Fruit fly (Drosophila melanogaster) whole organism, wandering third instar larva: ENCODE results near the gene para.
A peak's percentile ranks its signal among the peaks of the same experiment; 100 is the strongest.

ENCODE experiments used
- Abd-B ChIP-seq: fragments of >200 bp; optimal IDR thresholded peaks from 2 replicates; lab custom pipeline; 2017; ENCODE audit warnings: missing biosample characterization, missing genetic modification characterization
- CG32264 ChIP-seq: fragments of 200-800 bp; sonication (Bioruptor generic); optimal IDR thresholded peaks from 2 replicates; lab custom pipeline; 2016; ENCODE audit warnings: missing biosample characterization, missing genetic modification characterization
- CrebA ChIP-seq: fragments of 200-800 bp; sonication (Bioruptor generic); optimal IDR thresholded peaks from 2 replicates; lab custom pipeline; 2016; ENCODE audit warnings: missing biosample characterization, mild to moderate bottlenecking, missing genetic modification characterization, borderline replicate concordance
- Dif ChIP-seq: fragments of 200-275, 200-300 bp; sonication (Bioruptor generic); optimal IDR thresholded peaks from 2 replicates; lab custom pipeline; 2018; ENCODE audit warnings: missing biosample characterization, missing genetic modification characterization; ENCODE audit not compliant: partially characterized antibody
- GATAd ChIP-seq: sonication (Bioruptor generic); optimal IDR thresholded peaks from 2 replicates; lab custom pipeline; 2016; ENCODE audit warnings: missing biosample characterization, missing genetic modification characterization
- HLH106 ChIP-seq: fragments of 200-800 bp; optimal IDR thresholded peaks from 3 replicates; lab custom pipeline; 2019; ENCODE audit warnings: missing biosample characterization, mild to moderate bottlenecking, missing genetic modification characterization, moderate library complexity
- Hnf4 ChIP-seq: fragments of 200-800 bp; sonication (Bioruptor generic); optimal IDR thresholded peaks from 2 replicates; lab custom pipeline; 2016; ENCODE audit warnings: missing biosample characterization, mild to moderate bottlenecking, missing genetic modification characterization
- Hr78 ChIP-seq: fragments of >200 bp; optimal IDR thresholded peaks from 2 replicates; lab custom pipeline; 2017; ENCODE audit warnings: missing biosample characterization, missing genetic modification characterization
- Hr83 ChIP-seq: fragments of 200-300 bp; sonication (Bioruptor generic); optimal IDR thresholded peaks from 2 replicates; lab custom pipeline; 2016; ENCODE audit warnings: missing biosample characterization, mild to moderate bottlenecking, missing genetic modification characterization, moderate library complexity; ENCODE audit not compliant: poor library complexity, severe bottlenecking
- Jra ChIP-seq: sonication (Bioruptor generic); optimal IDR thresholded peaks from 2 replicates; lab custom pipeline; 2016; ENCODE audit warnings: missing biosample characterization, missing genetic modification characterization
- Myc ChIP-seq: fragments of >200 bp; optimal IDR thresholded peaks from 2 replicates; lab custom pipeline; 2017
- Rel ChIP-seq, 2 experiments: fragments of 200-800 bp; sonication (Bioruptor generic) in 1 of 2; optimal IDR thresholded peaks; 2 replicates in 1 of 2; 3 replicates in 1 of 2; lab custom pipeline; 2016 to 2019; ENCODE audit warnings: mild to moderate bottlenecking in 2 of 2, missing biosample characterization in 2 of 2, missing genetic modification characterization in 2 of 2, moderate library complexity in 1 of 2
- Sp1 ChIP-seq: fragments of 200-800 bp; sonication (Bioruptor generic); optimal IDR thresholded peaks from 3 replicates; lab custom pipeline; 2019; ENCODE audit warnings: missing biosample characterization, mild to moderate bottlenecking, missing genetic modification characterization, moderate library complexity
- br ChIP-seq: fragments of 200-800 bp; sonication (Bioruptor generic); optimal IDR thresholded peaks from 2 replicates; lab custom pipeline; 2016; ENCODE audit warnings: missing biosample characterization, missing genetic modification characterization
- brk ChIP-seq: fragments of 200-800 bp; sonication (Bioruptor generic); optimal IDR thresholded peaks from 2 replicates; lab custom pipeline; 2016; ENCODE audit warnings: missing biosample characterization, mild to moderate bottlenecking, missing genetic modification characterization
- dl ChIP-seq, 2 experiments: fragments of 175-275, 200-275 bp in 1 of 2; fragments of 200-275 bp in 1 of 2; sonication (Bioruptor generic); optimal IDR thresholded peaks; lab custom pipeline; 2018; ENCODE audit warnings: mild to moderate bottlenecking in 2 of 2, missing biosample characterization in 2 of 2, missing genetic modification characterization in 2 of 2, moderate library complexity in 2 of 2; ENCODE audit not compliant: partially characterized antibody in 2 of 2, insufficient read depth in 1 of 2
- dsf ChIP-seq: sonication (Bioruptor generic); optimal IDR thresholded peaks from 2 replicates; lab custom pipeline; 2016; ENCODE audit warnings: missing biosample characterization, missing genetic modification characterization, borderline replicate concordance
- ey ChIP-seq: fragments of 200-800 bp; sonication (Bioruptor generic); optimal IDR thresholded peaks from 2 replicates; lab custom pipeline; 2016; ENCODE audit warnings: missing biosample characterization, missing genetic modification characterization
- foxo ChIP-seq, 2 experiments: fragments of 200-800 bp; sonication (Bioruptor generic); optimal IDR thresholded peaks; 2 replicates in 1 of 2; 3 replicates in 1 of 2; lab custom pipeline; 2016 to 2017; ENCODE audit warnings: missing biosample characterization in 2 of 2, missing genetic modification characterization in 2 of 2
- fru ChIP-seq: fragments of 200-800 bp; sonication (Bioruptor generic); optimal IDR thresholded peaks from 3 replicates; lab custom pipeline; 2016; ENCODE audit warnings: missing biosample characterization, mild to moderate bottlenecking, missing genetic modification characterization
- h ChIP-seq: fragments of 200-800 bp; sonication (Bioruptor generic); optimal IDR thresholded peaks from 3 replicates; lab custom pipeline; 2016; ENCODE audit warnings: missing biosample characterization, mild to moderate bottlenecking, missing genetic modification characterization
- jim ChIP-seq: fragments of 175-275, 200-325 bp; sonication (Bioruptor generic); optimal IDR thresholded peaks from 2 replicates; lab custom pipeline; 2016; ENCODE audit warnings: missing biosample characterization, mild to moderate bottlenecking, missing genetic modification characterization
- lola ChIP-seq: fragments of >200 bp; optimal IDR thresholded peaks from 2 replicates; lab custom pipeline; 2017; ENCODE audit warnings: missing biosample characterization, missing genetic modification characterization
- pan ChIP-seq: fragments of >200 bp; optimal IDR thresholded peaks from 2 replicates; lab custom pipeline; 2017
- psq ChIP-seq: fragments of 200-800 bp; sonication (Bioruptor generic); optimal IDR thresholded peaks from 3 replicates; lab custom pipeline; 2017; ENCODE audit warnings: missing biosample characterization, mild to moderate bottlenecking, missing genetic modification characterization, moderate library complexity
- rgr ChIP-seq: fragments of 200-800 bp; sonication (Bioruptor generic); optimal IDR thresholded peaks from 3 replicates; lab custom pipeline; 2016; ENCODE audit warnings: missing biosample characterization, mild to moderate bottlenecking, missing genetic modification characterization
- sage ChIP-seq: fragments of 200-800 bp; sonication (Bioruptor generic); optimal IDR thresholded peaks from 2 replicates; lab custom pipeline; 2016; ENCODE audit warnings: missing biosample characterization, mild to moderate bottlenecking, missing genetic modification characterization
- sv ChIP-seq: fragments of 200-800 bp; sonication (Bioruptor generic); optimal IDR thresholded peaks from 3 replicates; lab custom pipeline; 2016; ENCODE audit warnings: missing biosample characterization, missing genetic modification characterization
- tai ChIP-seq: sonication (Bioruptor generic); optimal IDR thresholded peaks from 2 replicates; lab custom pipeline; 2016; ENCODE audit warnings: missing biosample characterization, missing genetic modification characterization
- usp ChIP-seq: fragments of >200 bp; optimal IDR thresholded peaks from 2 replicates; lab custom pipeline; 2017; ENCODE audit warnings: missing biosample characterization, missing genetic modification characterization
- woc ChIP-seq: sonication (Bioruptor generic); optimal IDR thresholded peaks from 2 replicates; lab custom pipeline; 2016; ENCODE audit warnings: missing biosample characterization, mild to moderate bottlenecking, missing genetic modification characterization

para gene

dm6 chrX:16441245-16441644 lies 91.7 kb downstream of the para start, which contains the start of the genes Cdc50 and rngo (continued):
- TF ChIP-seq br (GFP tag; lab: Kevin White, UChicago) (peak; percentile 46), dsf (no peak), Dif (no peak), brk (no peak)

dm6 chrX:16428476-16428875 lies 104.4 kb downstream of the para start:
- TF ChIP-seq psq (GFP tag; lab: Kevin White, UChicago) (no peak), usp (no peak), jim (GFP tag; lab: Kevin White, UChicago) (no peak), Hnf4 (GFP tag; lab: Kevin White, UChicago) (no peak), pan (lab: Kevin White, UChicago) (no peak), Dif (no peak), GATAd (GFP tag; lab: Kevin White, UChicago) (no peak), Abd-B (GFP tag; lab: Kevin White, UChicago) (no peak), Hr83 (GFP tag; lab: Kevin White, UChicago) (no peak), fru (no peak), Rel (GFP tag; optimal IDR thresholded peaks at IDR 0.05; lab: Kevin White, UChicago) (no peak), Rel (tag; optimal IDR thresholded peaks at IDR 0.05; lab: Kevin White, UChicago) (no peak), sage (GFP tag; lab: Kevin White, UChicago) (no peak), CG32264 (GFP tag; lab: Kevin White, UChicago) (no peak), tai (GFP tag; lab: Kevin White, UChicago) (no peak), br (GFP tag; lab: Kevin White, UChicago) (no peak), Jra (no peak), ey (GFP tag; lab: Kevin White, UChicago) (no peak)

dm6 chrX:16427786-16428400 lies 105.0 kb downstream of the para start:
- TF ChIP-seq CrebA, result no peak
- peak; percentile 70 for TF ChIP-seq psq (GFP tag; lab: Kevin White, UChicago)
- TF ChIP-seq woc, result peak; percentile 68
- no peak for TF ChIP-seq Jra
- no peak for TF ChIP-seq lola (GFP tag; lab: Kevin White, UChicago)
- no peak for TF ChIP-seq Abd-B (GFP tag; lab: Kevin White, UChicago)
- TF ChIP-seq Myc, result peak; percentile 88
- no peak for TF ChIP-seq pan (lab: Kevin White, UChicago)
- TF ChIP-seq dl (GFP tag; optimal IDR thresholded peaks at IDR 0.05; lab: Kevin White, UChicago; ENCODE audit: insufficient read depth in 1 of 2, partially characterized antibody in 2 of 2), result no peak
- TF ChIP-seq, all 38 proteins: peak for 3

- TF ChIP-seq brk (no peak), sv (GFP tag; lab: Kevin White, UChicago) (no peak), HLH106 (tag; lab: Kevin White, UChicago) (peak; percentile 46), fru (peak; percentile 37), Sp1 (GFP tag; lab: Kevin White, UChicago) (peak; percentile 20), psq (GFP tag; lab: Kevin White, UChicago) (peak; percentile 69), CG32264 (GFP tag; lab: Kevin White, UChicago) (no peak), Rel (GFP tag; optimal IDR thresholded peaks at IDR 0.05; lab: Kevin White, UChicago) (no peak), Rel (tag; optimal IDR thresholded peaks at IDR 0.05; lab: Kevin White, UChicago) (no peak), Hr78 (GFP tag; lab: Kevin White, UChicago) (no peak)
Observed at dm6 chrX:16426478-16427052, 106.3 kb downstream of the para start.

- peak; percentile 48 for TF ChIP-seq Jra
- peak; percentile 21 for TF ChIP-seq h (GFP tag; lab: Kevin White, UChicago)
- TF ChIP-seq CrebA, result no peak
- no peak for TF ChIP-seq CG32264 (GFP tag; lab: Kevin White, UChicago)
- no peak for TF ChIP-seq rgr (GFP tag; lab: Kevin White, UChicago)
- peak in 1 of 2 experiments; percentile 7 for TF ChIP-seq foxo (GFP tag; optimal IDR thresholded peaks at IDR 0.05; lab: Kevin White, UChicago)
- TF ChIP-seq Rel (GFP tag; optimal IDR thresholded peaks at IDR 0.05; lab: Kevin White, UChicago), result peak; percentile 44
- TF ChIP-seq Rel (tag; optimal IDR thresholded peaks at IDR 0.05; lab: Kevin White, UChicago), result no peak
- TF ChIP-seq Hr83 (GFP tag; lab: Kevin White, UChicago), result peak; percentile 70
- peak; percentile 54 to 83 for TF ChIP-seq dl (GFP tag; optimal IDR thresholded peaks at IDR 0.05; lab: Kevin White, UChicago; ENCODE audit: insufficient read depth in 1 of 2, partially characterized antibody in 2 of 2)
- TF ChIP-seq Dif, result peak; percentile 80
Observed at dm6 chrX:16425145-16425544, 107.8 kb downstream of the para start.
